Worm (Caenorhabditis elegans) whole organism, L2 larva: Measurements from ENCODE around the gene F13E9.15.

Experiments used
- nhr-12 ChIP-seq: fragments of 150-350 bp; optimal IDR thresholded peaks from 2 replicates; lab custom pipeline; 2014; ENCODE audit warnings: missing biosample characterization, missing genetic modification characterization
- nhr-237 ChIP-seq: fragments of 150-350 bp; optimal IDR thresholded peaks from 2 replicates; lab custom pipeline; 2014; ENCODE audit warnings: missing biosample characterization, missing genetic modification characterization
- nhr-6 ChIP-seq: fragments of 150-350 bp; optimal IDR thresholded peaks from 2 replicates; lab custom pipeline; 2014; ENCODE audit warnings: missing biosample characterization, missing genetic modification characterization
- ztf-11 ChIP-seq: sonication (generic microtip); optimal IDR thresholded peaks from 2 replicates; lab custom pipeline; 2017; ENCODE audit warnings: missing biosample characterization, missing genetic modification characterization

DNA sequence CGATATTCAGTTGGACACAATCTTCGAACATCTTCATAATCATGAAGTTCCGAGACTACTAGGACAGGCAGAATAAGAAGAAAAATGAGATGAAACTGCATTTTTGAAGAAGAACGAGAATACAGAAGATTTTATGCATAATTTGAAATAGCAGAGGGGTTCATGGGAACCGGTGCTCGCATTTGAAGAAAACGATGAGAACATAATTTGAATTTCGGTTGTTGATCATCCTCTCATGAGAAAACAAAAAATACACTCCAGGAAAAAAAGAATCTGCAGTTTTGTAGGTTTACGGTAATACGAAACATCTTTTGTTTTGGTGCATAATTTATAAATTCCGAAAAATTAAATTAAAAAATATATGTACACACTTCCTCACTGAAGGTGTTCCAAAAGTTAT lies 3.8 kb downstream of the F13E9.15 start, which contains the start of gene srlf-11:
- TF ChIP-seq ztf-11, result no peak
- no peak for TF ChIP-seq nhr-12 (tag; lab: Kevin White, UChicago)
- TF ChIP-seq nhr-237, result no peak
- no peak for TF ChIP-seq nhr-6 (tag; lab: Kevin White, UChicago)
